Fruit fly (Drosophila melanogaster) whole organism, embryonic: ENCODE measurements around the gene Cyt-c-d.

ENCODE experiments used
- Antp ChIP-seq: fragments of 200-800 bp; sonication (Bioruptor generic); optimal IDR thresholded peaks from 3 replicates; lab custom pipeline; 2016; ENCODE audit warnings: missing biosample characterization, missing genetic modification characterization
- Atf3 ChIP-seq: fragments of 200-800 bp; sonication (Bioruptor generic); optimal IDR thresholded peaks from 3 replicates; lab custom pipeline; 2016; ENCODE audit warnings: missing biosample characterization, missing genetic modification characterization
- B-H2 ChIP-seq: fragments of 200-800 bp; sonication (Bioruptor generic); optimal IDR thresholded peaks from 2 replicates; lab custom pipeline; 2018; ENCODE audit warnings: missing biosample characterization, mild to moderate bottlenecking, missing genetic modification characterization
- BEAF-32 ChIP-seq: fragments of 200-800 bp; sonication (Bioruptor generic); optimal IDR thresholded peaks from 3 replicates; lab custom pipeline; 2017; ENCODE audit warnings: missing biosample characterization, missing genetic modification characterization, mild to moderate bottlenecking, moderate library complexity, missing genetic modification reagents
- CG10431 ChIP-seq: fragments of 200-800 bp; sonication (Bioruptor generic); optimal IDR thresholded peaks from 3 replicates; lab custom pipeline; 2018; ENCODE audit warnings: missing biosample characterization, mild to moderate bottlenecking, missing genetic modification characterization
- CG11456 ChIP-seq: fragments of 200-800 bp; sonication (Bioruptor generic); IDR thresholded peaks from 3 replicates; pipeline ENCODE4 v1.3.6; 2022; ENCODE audit warnings: missing biosample characterization, missing genetic modification characterization
- CG1233 ChIP-seq: fragments of 200-800 bp; sonication (Bioruptor generic); optimal IDR thresholded peaks from 4 replicates; lab custom pipeline; 2018; ENCODE audit warnings: missing biosample characterization, mild to moderate bottlenecking, missing genetic modification characterization
- CG14014 ChIP-seq: fragments of 200-800 bp; sonication (Bioruptor generic); IDR thresholded peaks from 2 replicates; pipeline ENCODE4 v1.3.6; 2022; ENCODE audit warnings: missing biosample characterization, missing genetic modification characterization
- CG14710 ChIP-seq: fragments of 200-800 bp; sonication (Bioruptor generic); optimal IDR thresholded peaks from 3 replicates; lab custom pipeline; 2019; ENCODE audit warnings: missing biosample characterization, mild to moderate bottlenecking, missing genetic modification characterization, moderate library complexity
- CG15601 ChIP-seq: fragments of 200-800 bp; sonication (Bioruptor generic); optimal IDR thresholded peaks from 3 replicates; lab custom pipeline; 2019; ENCODE audit warnings: missing biosample characterization, mild to moderate bottlenecking, missing genetic modification characterization, moderate library complexity
- CG16813 ChIP-seq: fragments of 200-800 bp; sonication (Bioruptor generic); IDR thresholded peaks from 3 replicates; pipeline ENCODE4 v1.3.6; 2022; ENCODE audit warnings: missing biosample characterization, missing genetic modification characterization; ENCODE audit not compliant: partially characterized antibody
- CG17912 ChIP-seq: fragments of 200-800 bp; sonication (Bioruptor generic); optimal IDR thresholded peaks from 2 replicates; lab custom pipeline; 2018; ENCODE audit warnings: missing biosample characterization, mild to moderate bottlenecking, missing genetic modification characterization
- CG18619 ChIP-seq: fragments of 200-800 bp; sonication (Bioruptor generic); optimal IDR thresholded peaks from 3 replicates; lab custom pipeline; 2017; ENCODE audit warnings: missing biosample characterization, mild to moderate bottlenecking, missing genetic modification characterization
- CG2875 ChIP-seq: fragments of 200-800 bp; sonication (Bioruptor generic); optimal IDR thresholded peaks from 2 replicates; lab custom pipeline; 2017; ENCODE audit warnings: missing biosample characterization, mild to moderate bottlenecking, missing genetic modification characterization, missing genetic modification reagents
- CG34224 ChIP-seq: fragments of 200-800 bp; sonication (Bioruptor generic); IDR thresholded peaks from 3 replicates; pipeline ENCODE4 v1.3.6; 2022; ENCODE audit warnings: missing biosample characterization, missing genetic modification characterization; ENCODE audit not compliant: partially characterized antibody
- CG4854 ChIP-seq: fragments of 200-800 bp; sonication (Bioruptor generic); optimal IDR thresholded peaks from 2 replicates; lab custom pipeline; 2016; ENCODE audit warnings: missing biosample characterization, missing genetic modification characterization, inconsistent platforms
- CG5245 ChIP-seq: fragments of 200-800 bp; sonication (Bioruptor generic); optimal IDR thresholded peaks from 3 replicates; lab custom pipeline; 2016; ENCODE audit warnings: missing biosample characterization, missing genetic modification characterization
- CG6854 ChIP-seq: fragments of 200-800 bp; sonication (Bioruptor generic); optimal IDR thresholded peaks from 3 replicates; lab custom pipeline; 2017; ENCODE audit warnings: missing biosample characterization, mild to moderate bottlenecking, missing genetic modification characterization
- CG8388 ChIP-seq: fragments of 200-800 bp; sonication (Bioruptor generic); optimal IDR thresholded peaks from 2 replicates; lab custom pipeline; 2019; ENCODE audit warnings: missing biosample characterization, mild to moderate bottlenecking, missing genetic modification characterization, moderate library complexity
- CG9797 ChIP-seq: fragments of 200-800 bp; sonication (Bioruptor generic); optimal IDR thresholded peaks from 3 replicates; lab custom pipeline; 2018; ENCODE audit warnings: missing biosample characterization, mild to moderate bottlenecking, missing genetic modification characterization
- Camta ChIP-seq: fragments of 200-800 bp; sonication (Bioruptor generic); optimal IDR thresholded peaks from 2 replicates; lab custom pipeline; 2016; ENCODE audit warnings: missing biosample characterization, missing genetic modification characterization
- Dp ChIP-seq: fragments of 200-800 bp; sonication (Bioruptor generic); optimal IDR thresholded peaks from 2 replicates; lab custom pipeline; 2018; ENCODE audit warnings: missing biosample characterization, mild to moderate bottlenecking, missing genetic modification characterization, moderate library complexity
- E2f1 ChIP-seq: fragments of 200-800 bp; sonication (Bioruptor generic); IDR thresholded peaks from 2 replicates; pipeline ENCODE4 v1.3.6; 2022; ENCODE audit warnings: missing biosample characterization, missing genetic modification characterization
- Elba2 ChIP-seq: fragments of 200-800 bp; sonication (Bioruptor generic); optimal IDR thresholded peaks from 3 replicates; lab custom pipeline; 2016; ENCODE audit warnings: missing biosample characterization, missing genetic modification characterization
- Ets97D ChIP-seq: fragments of 200-800 bp; sonication (Bioruptor generic); optimal IDR thresholded peaks from 3 replicates; lab custom pipeline; 2016; ENCODE audit warnings: missing biosample characterization, missing genetic modification characterization
- Fer1 ChIP-seq: fragments of 200-800 bp; sonication (Bioruptor generic); optimal IDR thresholded peaks from 2 replicates; lab custom pipeline; 2017; ENCODE audit warnings: missing biosample characterization, mild to moderate bottlenecking, missing genetic modification characterization
- Med ChIP-seq: fragments of 200-800 bp; sonication (Bioruptor generic); peaks from one replicate; lab custom pipeline; 2016; ENCODE audit warnings: missing biosample characterization, missing genetic modification characterization, mild to moderate bottlenecking, inconsistent platforms, moderate library complexity
- Myb ChIP-seq: fragments of 200-800 bp; sonication (Bioruptor generic); optimal IDR thresholded peaks from 2 replicates; lab custom pipeline; 2016; ENCODE audit warnings: missing biosample characterization, missing genetic modification characterization
- NC2α ChIP-seq: fragments of 200-800 bp; sonication (Bioruptor generic); optimal IDR thresholded peaks from 2 replicates; lab custom pipeline; 2016; ENCODE audit warnings: missing biosample characterization, missing genetic modification characterization
- NfI ChIP-seq: fragments of 200-800 bp; sonication (Bioruptor generic); optimal IDR thresholded peaks from 3 replicates; lab custom pipeline; 2018; ENCODE audit warnings: missing biosample characterization, mild to moderate bottlenecking, missing genetic modification characterization, moderate library complexity
- Trl ChIP-seq, 3 experiments: fragments of >200 bp in 2 of 3; fragments of 200-800 bp in 1 of 3; sonication (Bioruptor generic) in 1 of 3; optimal IDR thresholded peaks; 2 replicates in 1 of 3; 3 replicates in 2 of 3; lab custom pipeline; 2016 to 2017; ENCODE audit warnings: missing biosample characterization in 1 of 3, missing genetic modification characterization in 1 of 3
- Xrp1 ChIP-seq: fragments of 200-800 bp; sonication (Bioruptor generic); IDR thresholded peaks from 2 replicates; pipeline ENCODE4 v1.3.6; 2022; ENCODE audit warnings: missing biosample characterization, missing genetic modification characterization
- amos ChIP-seq: fragments of 200-800 bp; sonication (Bioruptor generic); IDR thresholded peaks from 2 replicates; pipeline ENCODE4 v1.3.6; 2022; ENCODE audit warnings: missing biosample characterization, missing genetic modification characterization; ENCODE audit not compliant: partially characterized antibody
- ato ChIP-seq: fragments of 200-800 bp; sonication (Bioruptor generic); IDR thresholded peaks from 2 replicates; pipeline ENCODE4 v1.3.6; 2022; ENCODE audit warnings: missing biosample characterization, missing genetic modification characterization; ENCODE audit not compliant: partially characterized antibody
- az2 ChIP-seq: fragments of 200-800 bp; sonication (Bioruptor generic); optimal IDR thresholded peaks from 3 replicates; lab custom pipeline; 2016; ENCODE audit warnings: missing biosample characterization, missing genetic modification characterization
- fd102C ChIP-seq: fragments of 200-800 bp; sonication (Bioruptor generic); optimal IDR thresholded peaks from 2 replicates; lab custom pipeline; 2018; ENCODE audit warnings: missing biosample characterization, mild to moderate bottlenecking, missing genetic modification characterization, moderate library complexity
- gcm ChIP-seq: fragments of 200-800 bp; sonication (Bioruptor generic); optimal IDR thresholded peaks from 2 replicates; lab custom pipeline; 2019; ENCODE audit warnings: missing biosample characterization, mild to moderate bottlenecking, missing genetic modification characterization, moderate library complexity
- jumu ChIP-seq: fragments of 200-800 bp; sonication (Bioruptor generic); optimal IDR thresholded peaks from 3 replicates; lab custom pipeline; 2016; ENCODE audit warnings: missing biosample characterization, missing genetic modification characterization
- knrl ChIP-seq: fragments of 200-800 bp; sonication (Bioruptor generic); IDR thresholded peaks from 3 replicates; pipeline ENCODE4 v1.3.6; 2022; ENCODE audit warnings: missing biosample characterization, missing genetic modification characterization; ENCODE audit not compliant: partially characterized antibody
- lmd ChIP-seq: fragments of 200-800 bp; sonication (Bioruptor generic); IDR thresholded peaks from 2 replicates; pipeline ENCODE4 v1.3.6; 2022; ENCODE audit warnings: missing biosample characterization, missing genetic modification characterization
- nmo ChIP-seq: fragments of 200-800 bp; sonication (Bioruptor generic); optimal IDR thresholded peaks from 2 replicates; lab custom pipeline; 2018; ENCODE audit warnings: missing biosample characterization, mild to moderate bottlenecking, missing genetic modification characterization, moderate library complexity
- pita ChIP-seq: fragments of 200-800 bp; sonication (Bioruptor generic); optimal IDR thresholded peaks from 2 replicates; lab custom pipeline; 2017; ENCODE audit warnings: missing biosample characterization, mild to moderate bottlenecking, missing genetic modification characterization
- pros ChIP-seq: fragments of 200-800 bp; sonication (Bioruptor generic); optimal IDR thresholded peaks from 3 replicates; lab custom pipeline; 2019; ENCODE audit warnings: missing biosample characterization, mild to moderate bottlenecking, missing genetic modification characterization, moderate library complexity
- psq ChIP-seq: fragments of 200-800 bp; sonication (Bioruptor generic); optimal IDR thresholded peaks from 2 replicates; lab custom pipeline; 2017; ENCODE audit warnings: missing biosample characterization, missing genetic modification characterization
- pzg ChIP-seq: fragments of 200-800 bp; sonication (Bioruptor generic); optimal IDR thresholded peaks from 3 replicates; lab custom pipeline; 2018; ENCODE audit warnings: missing biosample characterization, mild to moderate bottlenecking, missing genetic modification characterization, moderate library complexity
- slbo ChIP-seq: fragments of 200-800 bp; sonication (Bioruptor generic); IDR thresholded peaks from 2 replicates; pipeline ENCODE4 v1.3.6; 2022; ENCODE audit warnings: missing biosample characterization, missing genetic modification characterization
- tin ChIP-seq: fragments of 200-800 bp; sonication (Bioruptor generic); optimal IDR thresholded peaks from 3 replicates; lab custom pipeline; 2016; ENCODE audit warnings: missing biosample characterization, missing genetic modification characterization
- trh ChIP-seq: fragments of 200-800 bp; sonication (Bioruptor generic); optimal IDR thresholded peaks from 2 replicates; lab custom pipeline; 2016; ENCODE audit warnings: missing biosample characterization, missing genetic modification characterization

Gene Cyt-c-d

dm6 chr2L:16743055-16743805 is 27.5 kb downstream of the Cyt-c-d start, which contains the start of the genes LSm7 and BuGZ (continued):
- TF ChIP-seq Atf3 (no peak), CG8388 (GFP tag; lab: Kevin White, UChicago) (peak; percentile 36), CG2875 (peak; percentile 16), CG10431 (peak; percentile 59), pzg (GFP tag; lab: Kevin White, UChicago) (peak; percentile 65), fd102C (peak; percentile 35), CG1233 (peak; percentile 25), jumu (no peak), ato (no peak), nmo (GFP tag; lab: Kevin White, UChicago) (peak; percentile 70), NfI (GFP tag; lab: Kevin White, UChicago) (no peak), knrl (GFP tag; lab: Robert Waterston, UW) (peak; percentile 66), CG15601 (tag; lab: Kevin White, UChicago) (peak; percentile 62), lmd (GFP tag; lab: Robert Waterston, UW) (no peak), E2f1 (GFP tag; lab: Robert Waterston, UW) (0 out of 2 replicates have a peak, but pooled peaks have one; percentile 15), trh (no peak), Camta (GFP tag; lab: Kevin White, UChicago) (peak; percentile 25), pros (GFP tag; lab: Kevin White, UChicago) (no peak), slbo (GFP tag; lab: Robert Waterston, UW) (peak; percentile 24; the same call in 1 of the 2 replicates), amos (GFP tag; lab: Robert Waterston, UW) (peak; percentile 45; the same call in 1 of the 2 replicates), CG6854 (no peak), CG4854 (GFP tag; lab: Kevin White, UChicago) (no peak), CG16813 (GFP tag; lab: Robert Waterston, UW) (peak; percentile 57), gcm (GFP tag; lab: Kevin White, UChicago) (peak; percentile 31), BEAF-32 (GFP tag; lab: Kevin White, UChicago) (peak; percentile 78), CG5245 (GFP tag; lab: Kevin White, UChicago) (peak; percentile 17), az2 (GFP tag; lab: Kevin White, UChicago) (peak; percentile 37), Trl (optimal IDR thresholded peaks at IDR 0.05; lab: Kevin White, UChicago) (no peak), Trl (GFP tag; optimal IDR thresholded peaks at IDR 0.05; lab: Kevin White, UChicago) (peak; percentile 32), Xrp1 (peak; percentile 31; the same call in 1 of the 2 replicates), Ets97D (peak; percentile 31), CG14014 (GFP tag; lab: Robert Waterston, UW) (no peak), Myb (GFP tag; lab: Kevin White, UChicago) (peak; percentile 4), CG17912 (GFP tag; lab: Kevin White, UChicago) (peak; percentile 74), Dp (GFP tag; lab: Kevin White, UChicago) (peak; percentile 61), Fer1 (peak; percentile 21), NC2α (GFP tag; lab: Kevin White, UChicago) (no peak), CG9797 (GFP tag; lab: Kevin White, UChicago) (peak; percentile 82), Elba2 (GFP tag; lab: Kevin White, UChicago) (peak; percentile 63), B-H2 (GFP tag; lab: Kevin White, UChicago) (no peak), CG34224 (peak; percentile 42; the same call in 2 of the 3 replicates), pita (GFP tag; lab: Kevin White, UChicago) (no peak), psq (peak; percentile 3), Med (GFP tag; lab: Kevin White, UChicago) (peak; percentile 90), Antp (peak; percentile 27), CG18619 (GFP tag; lab: Kevin White, UChicago) (peak; percentile 24), tin (GFP tag; lab: Kevin White, UChicago) (peak; percentile 55), CG14710 (peak; percentile 82), CG11456 (GFP tag; lab: Robert Waterston, UW) (no peak)
